Fruit fly (Drosophila melanogaster) whole organism, embryonic: ENCODE results near the gene Unc50.
A peak's percentile ranks its signal among the peaks of the same experiment; 100 is the strongest.

Experiments
- Adf1 ChIP-seq: fragments of 200-800 bp; sonication (Bioruptor generic); IDR thresholded peaks from 2 replicates; pipeline ENCODE4 v1.3.6; 2022; ENCODE audit warnings: missing biosample characterization, missing genetic modification characterization
- CG10209 ChIP-seq: fragments of 200-800 bp; sonication (Bioruptor generic); optimal IDR thresholded peaks from 3 replicates; lab custom pipeline; 2017; ENCODE audit warnings: missing biosample characterization, mild to moderate bottlenecking, missing genetic modification characterization, missing genetic modification reagents
- CG10274 ChIP-seq: fragments of 200-800 bp; sonication (Bioruptor generic); optimal IDR thresholded peaks from 3 replicates; lab custom pipeline; 2017; ENCODE audit warnings: missing biosample characterization, mild to moderate bottlenecking, missing genetic modification characterization
- CG10543 ChIP-seq: fragments of 200-800 bp; sonication (Bioruptor generic); optimal IDR thresholded peaks from 3 replicates; lab custom pipeline; 2017; ENCODE audit warnings: missing biosample characterization, mild to moderate bottlenecking, missing genetic modification characterization, moderate library complexity
- CG12104 ChIP-seq: fragments of 200-800 bp; sonication (Bioruptor generic); optimal IDR thresholded peaks from 3 replicates; lab custom pipeline; 2016; ENCODE audit warnings: missing biosample characterization, missing genetic modification characterization
- CG1603 ChIP-seq: fragments of 200-800 bp; sonication (Bioruptor generic); optimal IDR thresholded peaks from 2 replicates; lab custom pipeline; 2019; ENCODE audit warnings: missing biosample characterization, mild to moderate bottlenecking, missing genetic modification characterization, moderate library complexity
- CG16863 ChIP-seq: fragments of 200-800 bp; sonication (Bioruptor generic); optimal IDR thresholded peaks from 3 replicates; lab custom pipeline; 2016; ENCODE audit warnings: missing biosample characterization, missing genetic modification characterization
- CG2678 ChIP-seq: fragments of 200-800 bp; sonication (Bioruptor generic); optimal IDR thresholded peaks from 3 replicates; lab custom pipeline; 2019; ENCODE audit warnings: missing biosample characterization, mild to moderate bottlenecking, missing genetic modification characterization, moderate library complexity
- CG30403 ChIP-seq: fragments of 200-800 bp; sonication (Bioruptor generic); optimal IDR thresholded peaks from 3 replicates; lab custom pipeline; 2016; ENCODE audit warnings: missing biosample characterization, missing genetic modification characterization
- CG32532 ChIP-seq: fragments of 200-800 bp; sonication (Bioruptor generic); IDR thresholded peaks from 2 replicates; pipeline ENCODE4 v1.3.6; 2022; ENCODE audit warnings: missing biosample characterization, missing genetic modification characterization
- CG34376 ChIP-seq: fragments of 200-800 bp; sonication (Bioruptor generic); optimal IDR thresholded peaks from 2 replicates; lab custom pipeline; 2018; ENCODE audit warnings: missing biosample characterization, mild to moderate bottlenecking, missing genetic modification characterization
- CG42726 ChIP-seq: fragments of 200-800 bp; sonication (Bioruptor generic); IDR thresholded peaks from 2 replicates; pipeline ENCODE4 v1.3.6; 2022; ENCODE audit warnings: missing biosample characterization, missing genetic modification characterization; ENCODE audit not compliant: partially characterized antibody
- CG4424 ChIP-seq: fragments of 200-800 bp; sonication (Bioruptor generic); optimal IDR thresholded peaks from 3 replicates; lab custom pipeline; 2016; ENCODE audit warnings: missing biosample characterization, missing genetic modification characterization
- CG6765 ChIP-seq: fragments of 200-800 bp; sonication (Bioruptor generic); optimal IDR thresholded peaks from 3 replicates; lab custom pipeline; 2017; ENCODE audit warnings: missing biosample characterization, mild to moderate bottlenecking, missing genetic modification characterization
- CG8290 ChIP-seq, 3 experiments: fragments of 200-800 bp; sonication (Bioruptor generic); optimal IDR thresholded peaks; 2 replicates each; lab custom pipeline; 2016 to 2019; ENCODE audit warnings: missing biosample characterization in 3 of 3, missing genetic modification characterization in 3 of 3, mild to moderate bottlenecking in 2 of 3, moderate library complexity in 1 of 3
- CG9215 ChIP-seq: fragments of 200-800 bp; sonication (Bioruptor generic); IDR thresholded peaks from 2 replicates; pipeline ENCODE4 v1.3.6; 2022; ENCODE audit warnings: missing biosample characterization, missing genetic modification characterization
- CG9797 ChIP-seq: fragments of 200-800 bp; sonication (Bioruptor generic); optimal IDR thresholded peaks from 3 replicates; lab custom pipeline; 2018; ENCODE audit warnings: missing biosample characterization, mild to moderate bottlenecking, missing genetic modification characterization
- E2f1 ChIP-seq: fragments of 200-800 bp; sonication (Bioruptor generic); IDR thresholded peaks from 2 replicates; pipeline ENCODE4 v1.3.6; 2022; ENCODE audit warnings: missing biosample characterization, missing genetic modification characterization
- H2.0 ChIP-seq: fragments of 200-800 bp; sonication (Bioruptor generic); IDR thresholded peaks from 2 replicates; pipeline ENCODE4 v1.3.6; 2022; ENCODE audit warnings: missing biosample characterization, missing genetic modification characterization
- HLHmδ ChIP-seq: fragments of 200-800 bp; sonication (Bioruptor generic); optimal IDR thresholded peaks from 2 replicates; lab custom pipeline; 2018; ENCODE audit warnings: missing biosample characterization, mild to moderate bottlenecking, missing genetic modification characterization, moderate library complexity
- Hr3 ChIP-seq: fragments of 200-800 bp; sonication (Bioruptor generic); optimal IDR thresholded peaks from 3 replicates; lab custom pipeline; 2016; ENCODE audit warnings: missing biosample characterization, missing genetic modification characterization
- Med ChIP-seq: fragments of 200-800 bp; sonication (Bioruptor generic); peaks from one replicate; lab custom pipeline; 2016; ENCODE audit warnings: missing biosample characterization, missing genetic modification characterization, mild to moderate bottlenecking, inconsistent platforms, moderate library complexity
- Neu2 ChIP-seq: fragments of 200-800 bp; sonication (Bioruptor generic); optimal IDR thresholded peaks from 3 replicates; lab custom pipeline; 2016; ENCODE audit warnings: missing biosample characterization, missing genetic modification characterization, borderline replicate concordance
- Opbp ChIP-seq: fragments of 200-800 bp; sonication (Bioruptor generic); IDR thresholded peaks from 3 replicates; pipeline ENCODE4 v1.3.6; 2022; ENCODE audit warnings: missing biosample characterization, missing genetic modification characterization; ENCODE audit not compliant: partially characterized antibody
- Ssrp ChIP-seq: fragments of 200-800 bp; sonication (Bioruptor generic); optimal IDR thresholded peaks from 2 replicates; lab custom pipeline; 2018; ENCODE audit warnings: missing biosample characterization, mild to moderate bottlenecking, missing genetic modification characterization, moderate library complexity
- Tbp ChIP-seq: fragments of >200 bp; optimal IDR thresholded peaks from 2 replicates; lab custom pipeline; 2018; ENCODE audit warnings: missing biosample characterization, missing genetic modification characterization
- amos ChIP-seq: fragments of 200-800 bp; sonication (Bioruptor generic); IDR thresholded peaks from 2 replicates; pipeline ENCODE4 v1.3.6; 2022; ENCODE audit warnings: missing biosample characterization, missing genetic modification characterization; ENCODE audit not compliant: partially characterized antibody
- ato ChIP-seq: fragments of 200-800 bp; sonication (Bioruptor generic); IDR thresholded peaks from 2 replicates; pipeline ENCODE4 v1.3.6; 2022; ENCODE audit warnings: missing biosample characterization, missing genetic modification characterization; ENCODE audit not compliant: partially characterized antibody
- bigmax ChIP-seq: fragments of 200-800 bp; sonication (Bioruptor generic); optimal IDR thresholded peaks from 2 replicates; lab custom pipeline; 2018; ENCODE audit warnings: missing biosample characterization, mild to moderate bottlenecking, missing genetic modification characterization
- chinmo ChIP-seq: fragments of 200-800 bp; sonication (Bioruptor generic); IDR thresholded peaks from 4 replicates; pipeline ENCODE4 v1.3.6; 2022; ENCODE audit warnings: missing biosample characterization, missing genetic modification characterization; ENCODE audit not compliant: partially characterized antibody
- da ChIP-seq: fragments of 200-800 bp; sonication (Bioruptor generic); optimal IDR thresholded peaks from 2 replicates; lab custom pipeline; 2016; ENCODE audit warnings: missing biosample characterization, missing genetic modification characterization
- dmrt99B ChIP-seq: fragments of 200-800 bp; sonication (Bioruptor generic); optimal IDR thresholded peaks from 2 replicates; lab custom pipeline; 2018; ENCODE audit warnings: missing biosample characterization, mild to moderate bottlenecking, missing genetic modification characterization, moderate library complexity
- exex ChIP-seq: fragments of 200-800 bp; sonication (Bioruptor generic); optimal IDR thresholded peaks from 4 replicates; lab custom pipeline; 2018; ENCODE audit warnings: missing biosample characterization, mild to moderate bottlenecking, missing genetic modification characterization, moderate library complexity
- ftz-f1 ChIP-seq: fragments of 200-800 bp; sonication (Bioruptor generic); optimal IDR thresholded peaks from 2 replicates; lab custom pipeline; 2016; ENCODE audit warnings: missing biosample characterization, missing genetic modification characterization
- gem ChIP-seq: fragments of 200-800 bp; sonication (Bioruptor generic); optimal IDR thresholded peaks from 2 replicates; lab custom pipeline; 2019; ENCODE audit warnings: missing biosample characterization, mild to moderate bottlenecking, missing genetic modification characterization, moderate library complexity
- gro ChIP-seq: fragments of 200-800 bp; sonication (Bioruptor generic); optimal IDR thresholded peaks from 2 replicates; lab custom pipeline; 2016; ENCODE audit warnings: missing biosample characterization, missing genetic modification characterization
- mld ChIP-seq: fragments of 200-800 bp; sonication (Bioruptor generic); IDR thresholded peaks from 3 replicates; pipeline ENCODE4 v1.3.6; 2022; ENCODE audit warnings: missing biosample characterization, missing genetic modification characterization; ENCODE audit not compliant: partially characterized antibody
- repo ChIP-seq: fragments of 200-800 bp; sonication (Bioruptor generic); optimal IDR thresholded peaks from 2 replicates; lab custom pipeline; 2016; ENCODE audit warnings: missing biosample characterization, missing genetic modification characterization
- slou ChIP-seq: fragments of 200-800 bp; sonication (Bioruptor generic); optimal IDR thresholded peaks from 3 replicates; lab custom pipeline; 2016; ENCODE audit warnings: missing biosample characterization, missing genetic modification characterization
- sna ChIP-seq: fragments of 200-800 bp; sonication (Bioruptor generic); IDR thresholded peaks from 2 replicates; pipeline ENCODE4 v1.3.6; 2022; ENCODE audit warnings: missing biosample characterization, missing genetic modification characterization; ENCODE audit not compliant: partially characterized antibody
- stc ChIP-seq: fragments of 200-800 bp; sonication (Bioruptor generic); IDR thresholded peaks from 2 replicates; pipeline ENCODE4 v1.3.6; 2022; ENCODE audit warnings: missing biosample characterization, missing genetic modification characterization
- tx ChIP-seq: fragments of 200-800 bp; sonication (Bioruptor generic); optimal IDR thresholded peaks from 2 replicates; lab custom pipeline; 2016; ENCODE audit warnings: missing biosample characterization, missing genetic modification characterization
- unpg ChIP-seq: fragments of 200-800 bp; sonication (Bioruptor generic); optimal IDR thresholded peaks from 3 replicates; lab custom pipeline; 2018; ENCODE audit warnings: missing biosample characterization, mild to moderate bottlenecking, missing genetic modification characterization, moderate library complexity
- vvl ChIP-seq: fragments of 200-800 bp; sonication (Bioruptor generic); IDR thresholded peaks from 2 replicates; pipeline ENCODE4 v1.3.6; 2022; ENCODE audit warnings: missing biosample characterization, missing genetic modification characterization
- wek ChIP-seq: fragments of 200-800 bp; sonication (Bioruptor generic); optimal IDR thresholded peaks from 3 replicates; lab custom pipeline; 2018; ENCODE audit warnings: missing biosample characterization, mild to moderate bottlenecking, missing genetic modification characterization, moderate library complexity

Unc50 gene

DNA sequence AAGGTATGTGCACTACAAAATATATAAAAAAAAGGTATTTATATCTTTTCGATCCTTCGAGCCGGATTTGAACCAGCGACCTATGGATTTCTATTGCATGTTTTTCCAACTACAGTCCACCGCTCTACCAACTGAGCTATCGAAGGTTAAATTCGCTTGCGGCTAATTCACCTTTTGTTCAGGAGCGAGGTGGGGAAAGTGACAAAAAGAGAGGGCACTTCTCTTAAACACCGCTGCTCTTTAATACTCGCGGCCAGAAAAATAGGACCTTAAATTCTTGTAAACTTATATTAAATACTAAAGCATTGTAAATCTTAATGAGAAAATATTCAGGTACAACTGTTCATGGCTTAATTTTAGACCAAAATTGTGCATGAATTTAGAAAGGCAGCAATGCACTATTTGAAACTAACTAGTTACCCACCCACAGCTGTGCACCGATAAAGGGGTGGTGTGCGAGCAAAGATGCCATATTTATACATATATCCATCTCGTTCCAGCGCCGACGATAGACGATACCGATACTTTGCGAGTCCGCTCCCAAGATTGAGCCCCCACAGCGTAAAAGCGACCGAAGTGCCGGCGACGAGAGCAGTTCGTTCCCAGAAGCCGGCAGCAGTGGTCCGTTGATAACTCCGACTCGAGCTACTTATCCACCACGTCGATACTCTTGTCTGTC is 7.2 kb downstream of the Unc50 start (continued):
- peak; percentile 98 for TF ChIP-seq CG16863 (GFP tag; lab: Kevin White, UChicago)
- TF ChIP-seq CG32532 (GFP tag; lab: Robert Waterston, UW): peak; percentile 97
- TF ChIP-seq CG10209: peak; percentile 98
- TF ChIP-seq Tbp (GFP tag; lab: Kevin White, UChicago): no peak
- peak; percentile 95 for TF ChIP-seq H2.0
- TF ChIP-seq da (GFP tag; lab: Kevin White, UChicago): peak; percentile 90
- peak; percentile 98 for TF ChIP-seq dmrt99B
- TF ChIP-seq Hr3 (GFP tag; lab: Kevin White, UChicago): peak; percentile 96
- TF ChIP-seq Adf1 (GFP tag; lab: Robert Waterston, UW): peak; percentile 82
- TF ChIP-seq unpg (GFP tag; lab: Kevin White, UChicago): peak; percentile 99
- TF ChIP-seq HLHmδ (GFP tag; lab: Kevin White, UChicago): peak; percentile 60
- peak; percentile 96 for TF ChIP-seq E2f1 (GFP tag; lab: Robert Waterston, UW)
- peak; percentile 89 for TF ChIP-seq CG10274 (GFP tag; lab: Kevin White, UChicago)
- peak; percentile 93 for TF ChIP-seq slou
- TF ChIP-seq CG9215 (GFP tag; lab: Robert Waterston, UW): peak; percentile 89
- peak; percentile 98 for TF ChIP-seq CG6765 (GFP tag; lab: Kevin White, UChicago)
- peak; percentile 98 for TF ChIP-seq CG4424 (GFP tag; lab: Kevin White, UChicago)
- TF ChIP-seq CG30403 (GFP tag; lab: Kevin White, UChicago): peak; percentile 98
- peak; percentile 98 for TF ChIP-seq stc (GFP tag; lab: Robert Waterston, UW)
- peak; percentile 93 for TF ChIP-seq repo (GFP tag; lab: Kevin White, UChicago)
- TF ChIP-seq, all 482 proteins: peak for 462

dm6 chr3R:8668024-8668856 is 8.2 kb downstream of the Unc50 start:
- TF ChIP-seq CG10543 (GFP tag; lab: Kevin White, UChicago): peak; percentile 1
- TF ChIP-seq vvl (GFP tag; lab: Robert Waterston, UW): peak; percentile 67
- TF ChIP-seq Med: peak; percentile 76
- TF ChIP-seq tx (GFP tag; lab: Kevin White, UChicago): no peak
- no peak for TF ChIP-seq CG1603 (tag; lab: Kevin White, UChicago)
- peak; percentile 93 for TF ChIP-seq exex (tag; lab: Kevin White, UChicago)
- no peak for TF ChIP-seq CG10274 (GFP tag; lab: Kevin White, UChicago)
- peak; percentile 91 for TF ChIP-seq ato (GFP tag; lab: Robert Waterston, UW)
- TF ChIP-seq gro (GFP tag; lab: Kevin White, UChicago): peak; percentile 17
- TF ChIP-seq CG42726 (GFP tag; lab: Robert Waterston, UW): peak; percentile 94
- peak; percentile 79 for TF ChIP-seq amos (GFP tag; lab: Robert Waterston, UW)
- TF ChIP-seq CG34376 (GFP tag; lab: Kevin White, UChicago): peak; percentile 72
- peak; percentile 52; the same call in 3 of the 4 replicates for TF ChIP-seq chinmo (GFP tag; lab: Robert Waterston, UW)
- no peak for TF ChIP-seq bigmax (GFP tag; lab: Kevin White, UChicago)
- TF ChIP-seq Neu2 (GFP tag; lab: Kevin White, UChicago): no peak
- TF ChIP-seq ftz-f1 (GFP tag; lab: Kevin White, UChicago): peak; percentile 69
- TF ChIP-seq CG2678 (tag; lab: Kevin White, UChicago): peak; percentile 16
- TF ChIP-seq gem (tag; lab: Kevin White, UChicago): peak; percentile 10
- TF ChIP-seq CG8290 (GFP tag; optimal IDR thresholded peaks at IDR 0.05; lab: Kevin White, UChicago): no peak
- TF ChIP-seq CG8290 (tag; optimal IDR thresholded peaks at IDR 0.05; lab: Kevin White, UChicago): peak in 1 of 2 experiments; percentile 23
- TF ChIP-seq sna: peak; percentile 44; the same call in 1 of the 2 replicates
- TF ChIP-seq wek (GFP tag; lab: Kevin White, UChicago): peak; percentile 9
- TF ChIP-seq CG9797 (GFP tag; lab: Kevin White, UChicago): no peak
- no peak for TF ChIP-seq CG12104 (GFP tag; lab: Kevin White, UChicago)
- TF ChIP-seq Opbp (GFP tag; lab: Robert Waterston, UW): peak; percentile 92
- TF ChIP-seq Ssrp (tag; lab: Kevin White, UChicago): no peak
- peak; percentile 92 for TF ChIP-seq mld
